Fruit fly (Drosophila melanogaster): ENCODE data around the gene IP3K2.

IP3K2 gene

DNA sequence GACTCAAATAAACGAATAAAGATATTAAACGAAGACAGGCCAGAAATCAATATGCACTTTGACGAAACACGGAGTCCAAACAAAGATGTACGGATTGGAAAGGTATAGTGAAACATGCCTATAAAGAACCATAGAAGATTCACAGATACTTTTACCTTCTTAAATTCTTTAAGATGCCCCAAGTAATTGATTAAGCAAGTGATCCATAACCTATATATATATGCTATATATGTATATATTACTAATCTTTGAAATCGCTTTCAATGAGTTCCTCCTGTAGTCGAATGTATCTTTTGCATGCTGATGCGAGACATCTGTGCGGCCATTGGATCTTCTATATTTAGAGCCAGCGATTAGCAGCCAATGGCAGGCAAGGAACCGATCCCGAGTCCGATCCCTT lies 64.7 kb downstream of the IP3K2 start, which contains the start of gene dmrt11E (continued):
- TF ChIP-seq CG6683 (GFP tag; optimal IDR thresholded peaks at IDR 0.05) (no peak), Max (GFP tag; optimal IDR thresholded peaks at IDR 0.05) (no peak), pb (GFP tag; optimal IDR thresholded peaks at IDR 0.05) (no peak), Doc3 (GFP tag; IDR thresholded peaks at IDR 0.05; ENCODE audit: partially characterized antibody) (no peak), H2.0 (GFP tag; IDR thresholded peaks at IDR 0.05) (peak; percentile 45), CG15073 (GFP tag; optimal IDR thresholded peaks at IDR 0.05) (no peak), otp (GFP tag; IDR thresholded peaks at IDR 0.05) (peak; percentile 65), CG6854 (GFP tag; optimal IDR thresholded peaks at IDR 0.05) (no peak), CG32532 (GFP tag; IDR thresholded peaks at IDR 0.05) (no peak), CG33557 (GFP tag; optimal IDR thresholded peaks at IDR 0.05) (peak; percentile 76), D (optimal IDR thresholded peaks at IDR 0.05) (no peak), D (GFP tag; optimal IDR thresholded peaks at IDR 0.05) (peak; percentile 64), ATbp (GFP tag; optimal IDR thresholded peaks at IDR 0.05) (peak; percentile 53), Dfd (GFP tag; optimal IDR thresholded peaks at IDR 0.05) (no peak), Sry-δ (GFP tag; optimal IDR thresholded peaks at IDR 0.05) (no peak), ind (GFP tag; optimal IDR thresholded peaks at IDR 0.05) (peak; percentile 48), CG13775 (GFP tag; optimal IDR thresholded peaks at IDR 0.05) (peak; percentile 18), pfk (GFP tag; optimal IDR thresholded peaks at IDR 0.05) (no peak), Mrtf (GFP tag; IDR thresholded peaks at IDR 0.05) (peak; percentile 54; the same call in 1 of the 3 replicates), Eip74EF (GFP tag; optimal IDR thresholded peaks at IDR 0.05) (peak in 1 of 2 experiments; percentile 41), CG1233 (GFP tag; optimal IDR thresholded peaks at IDR 0.05) (peak; percentile 37), CG16815 (GFP tag; optimal IDR thresholded peaks at IDR 0.05) (peak; percentile 51), bowl (GFP tag; IDR thresholded peaks at IDR 0.05) (no peak), CG30403 (GFP tag; optimal IDR thresholded peaks at IDR 0.05) (peak; percentile 41), CG17361 (GFP tag; IDR thresholded peaks at IDR 0.05) (peak; percentile 74), repo (GFP tag; optimal IDR thresholded peaks at IDR 0.05) (no peak), amos (GFP tag; IDR thresholded peaks at IDR 0.05; ENCODE audit: partially characterized antibody) (no peak), CG7271 (tag; optimal IDR thresholded peaks at IDR 0.05) (peak; percentile 24), CG34376 (GFP tag; optimal IDR thresholded peaks at IDR 0.05) (no peak), tll (GFP tag; optimal IDR thresholded peaks at IDR 0.05) (no peak), pan (optimal IDR thresholded peaks at IDR 0.05) (no peak), pan (GFP tag; optimal IDR thresholded peaks at IDR 0.05 in 1 of 2, IDR thresholded peaks at IDR 0.05 in 1 of 2) (peak in 1 of 2 experiments; percentile 54), Awh (GFP tag; IDR thresholded peaks at IDR 0.05) (0 out of 2 replicates have a peak, but pooled peaks have one; percentile 48), CG14441 (GFP tag; IDR thresholded peaks at IDR 0.05) (no peak), insv (GFP tag; optimal IDR thresholded peaks at IDR 0.05) (no peak), CG30020 (tag; optimal IDR thresholded peaks at IDR 0.05) (no peak), h (optimal IDR thresholded peaks at IDR 0.05) (no peak), CTCF (GFP tag; optimal IDR thresholded peaks at IDR 0.05) (no peak), rib (GFP tag; IDR thresholded peaks at IDR 0.05) (no peak), z (GFP tag; IDR thresholded peaks at IDR 0.05) (0 out of 3 replicates have a peak, but pooled peaks have one; percentile 16), en (GFP tag; optimal IDR thresholded peaks at IDR 0.05) (no peak), knrl (GFP tag; IDR thresholded peaks at IDR 0.05; ENCODE audit: partially characterized antibody) (no peak), run (tag; optimal IDR thresholded peaks at IDR 0.05) (no peak), disco-r (GFP tag; optimal IDR thresholded peaks at IDR 0.05) (no peak), D19A (tag; optimal IDR thresholded peaks at IDR 0.05) (peak; percentile 77), CG10959 (GFP tag; IDR thresholded peaks at IDR 0.05) (peak; percentile 72), Aef1 (GFP tag; IDR thresholded peaks at IDR 0.05) (no peak), NC2β (GFP tag; optimal IDR thresholded peaks at IDR 0.05) (no peak), CG1647 (GFP tag; optimal IDR thresholded peaks at IDR 0.05) (no peak), her (GFP tag; optimal IDR thresholded peaks at IDR 0.05) (no peak), B-H1 (GFP tag; IDR thresholded peaks at IDR 0.05) (no peak), CG11723 (GFP tag; optimal IDR thresholded peaks at IDR 0.05) (peak; percentile 30), CG11504 (tag; optimal IDR thresholded peaks at IDR 0.05) (peak; percentile 68)

Data from whole organism, embryonic.